Fruit fly (Drosophila melanogaster): ENCODE measurements around the gene Es2.

Gene Es2

dm6 chrX:8433709-8434108 is 27.6 kb upstream of the Es2 start, which contains the start of gene CG32712:
CG32712 (minus strand) TSS chrX:8433809.
- TF ChIP-seq CG9705 (GFP tag; optimal IDR thresholded peaks at IDR 0.05) (no peak), Rel (GFP tag; optimal IDR thresholded peaks at IDR 0.05) (no peak), Rel (tag; optimal IDR thresholded peaks at IDR 0.05) (no peak), CrebA (GFP tag; optimal IDR thresholded peaks at IDR 0.05; ENCODE audit: borderline replicate concordance) (no peak)

DNA sequence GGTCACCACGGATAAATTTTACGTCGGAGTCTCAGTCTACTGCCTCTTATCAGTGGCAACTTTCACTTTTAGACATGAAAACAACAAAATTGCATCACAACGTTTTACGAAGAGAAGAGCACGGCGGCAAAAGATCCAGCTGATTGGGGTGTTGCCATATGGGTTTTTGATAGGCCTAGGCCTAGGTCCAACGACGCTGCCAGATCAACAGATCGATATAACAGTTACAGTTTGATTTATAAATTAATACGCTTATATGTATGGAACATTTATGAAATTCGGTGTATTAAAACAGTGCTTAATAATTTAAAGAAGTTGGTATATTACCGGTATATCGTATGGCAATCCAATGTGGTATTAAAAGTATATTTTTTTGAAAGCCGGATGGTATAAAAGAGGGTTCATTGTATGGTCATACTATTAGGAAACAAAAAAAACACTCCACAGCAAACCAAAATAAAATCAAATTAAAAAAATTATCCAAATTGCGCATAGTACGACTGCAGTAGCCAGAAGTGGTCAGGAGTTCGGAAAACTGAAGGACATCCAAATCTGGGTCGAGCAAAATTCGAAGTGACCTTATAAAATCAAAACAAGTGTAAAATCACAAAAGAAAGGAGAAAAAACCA is 24.5 kb upstream of the Es2 start, which contains the start of gene CG1440:
TSS of gene CG1440 (plus strand) at position 402 of the 629 bp plus-strand sequence.
- peak; percentile 6 for TF ChIP-seq sv (GFP tag; optimal IDR thresholded peaks at IDR 0.05)
- peak; percentile 20 for TF ChIP-seq CG9705 (GFP tag; optimal IDR thresholded peaks at IDR 0.05)
- TF ChIP-seq woc (GFP tag; optimal IDR thresholded peaks at IDR 0.05), result no peak

DNA sequence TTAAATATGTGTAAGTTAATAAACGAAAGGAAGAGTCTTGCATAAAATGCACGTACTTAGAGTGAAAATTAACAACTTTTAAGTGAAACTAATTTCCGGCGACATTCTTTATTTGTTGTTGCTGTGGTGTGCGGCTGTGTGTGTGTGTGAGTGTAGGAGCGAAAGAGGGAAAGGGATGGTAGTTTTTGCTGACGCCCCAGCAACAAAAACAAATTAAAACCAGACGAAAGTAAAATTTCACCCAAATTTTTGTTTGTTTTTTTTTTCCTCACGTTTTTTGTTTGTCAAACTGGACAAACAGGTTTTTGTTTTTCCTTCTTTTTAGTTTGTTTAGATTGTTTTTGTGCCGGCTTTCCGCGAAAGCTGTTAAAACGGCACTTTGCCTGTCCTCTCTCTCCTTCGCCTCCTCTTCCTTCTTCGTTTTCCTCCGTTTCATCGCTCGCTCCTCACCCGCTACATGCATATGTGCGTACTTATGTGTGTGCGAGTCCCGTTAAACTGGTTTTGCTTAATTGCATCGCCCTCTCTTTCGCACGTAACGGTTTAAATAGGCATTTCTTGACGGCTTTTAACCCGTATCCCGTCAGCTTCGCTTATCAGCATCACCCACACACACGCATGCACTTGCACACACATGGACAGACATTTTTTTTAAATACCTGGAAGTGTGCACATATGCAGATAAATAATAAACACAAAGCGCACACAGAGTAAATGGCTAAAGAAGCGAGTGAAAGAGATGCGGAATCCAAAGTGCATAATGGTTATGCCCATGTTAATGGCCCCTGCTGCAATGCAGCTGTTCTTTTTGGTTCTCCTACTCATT is 23.8 kb upstream of the Es2 start, which contains the start of gene Miga:
TSS of gene Miga (minus strand) at position 536 of the 826 bp plus-strand sequence.
- TF ChIP-seq sv (GFP tag; optimal IDR thresholded peaks at IDR 0.05) (no peak), psq (GFP tag; optimal IDR thresholded peaks at IDR 0.05) (peak; percentile 84), Dif (GFP tag; optimal IDR thresholded peaks at IDR 0.05; ENCODE audit: partially characterized antibody) (no peak), GATAd (GFP tag; optimal IDR thresholded peaks at IDR 0.05) (no peak)

- no peak for TF ChIP-seq Rel (GFP tag; optimal IDR thresholded peaks at IDR 0.05)
- TF ChIP-seq Rel (tag; optimal IDR thresholded peaks at IDR 0.05), result peak; percentile 7
- TF ChIP-seq GATAd (GFP tag; optimal IDR thresholded peaks at IDR 0.05), result no peak
These were observed 19.1 kb upstream of the Es2 start, which contains the start of gene CG12123 for dm6 chrX:8442161-8442560. CG12123 (minus strand) TSS chrX:8442348.

DNA sequence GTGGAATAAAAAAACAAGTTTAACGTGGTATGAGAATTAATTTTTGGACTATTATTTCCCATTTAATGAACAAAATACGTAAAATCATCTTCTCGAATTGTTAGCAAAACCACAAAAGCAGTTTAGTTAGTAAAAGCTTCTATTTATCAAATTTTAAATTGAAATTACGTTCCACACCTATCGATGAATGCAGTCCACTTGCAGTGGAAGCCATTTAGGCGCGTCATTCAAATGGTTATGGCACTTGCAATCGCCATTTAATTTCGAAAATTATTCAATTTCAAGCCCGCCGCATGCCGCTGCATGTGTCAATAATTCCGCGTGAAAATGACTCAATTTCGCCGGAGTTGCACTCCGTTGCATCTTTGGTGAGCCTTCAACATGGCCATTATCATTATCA is 18.4 kb upstream of the Es2 start:
- TF ChIP-seq CG32264 (GFP tag; optimal IDR thresholded peaks at IDR 0.05), result no peak
- TF ChIP-seq Sp1 (GFP tag; optimal IDR thresholded peaks at IDR 0.05), result no peak
- peak; percentile 50 for TF ChIP-seq Myc (optimal IDR thresholded peaks at IDR 0.05)

- TF ChIP-seq Rel (GFP tag; optimal IDR thresholded peaks at IDR 0.05) (no peak), Rel (tag; optimal IDR thresholded peaks at IDR 0.05) (no peak), CG32264 (GFP tag; optimal IDR thresholded peaks at IDR 0.05) (no peak), br (GFP tag; optimal IDR thresholded peaks at IDR 0.05) (no peak), Hr78 (GFP tag; optimal IDR thresholded peaks at IDR 0.05) (no peak), dmrt93B (GFP tag; optimal IDR thresholded peaks at IDR 0.05) (no peak), woc (GFP tag; optimal IDR thresholded peaks at IDR 0.05) (no peak), CG9705 (GFP tag; optimal IDR thresholded peaks at IDR 0.05) (no peak), Mio (GFP tag; optimal IDR thresholded peaks at IDR 0.05) (no peak), Hnf4 (GFP tag; optimal IDR thresholded peaks at IDR 0.05) (no peak), sv (GFP tag; optimal IDR thresholded peaks at IDR 0.05) (no peak)
These were observed 17.0 kb upstream of the Es2 start for dm6 chrX:8444279-8444678.

dm6 chrX:8444883-8445572 is 16.3 kb upstream of the Es2 start:
- TF ChIP-seq Sp1 (GFP tag; optimal IDR thresholded peaks at IDR 0.05) (peak; percentile 9), CrebA (GFP tag; optimal IDR thresholded peaks at IDR 0.05; ENCODE audit: borderline replicate concordance) (no peak), br (GFP tag; optimal IDR thresholded peaks at IDR 0.05) (no peak), HLH106 (tag; optimal IDR thresholded peaks at IDR 0.05) (peak; percentile 5)

DNA sequence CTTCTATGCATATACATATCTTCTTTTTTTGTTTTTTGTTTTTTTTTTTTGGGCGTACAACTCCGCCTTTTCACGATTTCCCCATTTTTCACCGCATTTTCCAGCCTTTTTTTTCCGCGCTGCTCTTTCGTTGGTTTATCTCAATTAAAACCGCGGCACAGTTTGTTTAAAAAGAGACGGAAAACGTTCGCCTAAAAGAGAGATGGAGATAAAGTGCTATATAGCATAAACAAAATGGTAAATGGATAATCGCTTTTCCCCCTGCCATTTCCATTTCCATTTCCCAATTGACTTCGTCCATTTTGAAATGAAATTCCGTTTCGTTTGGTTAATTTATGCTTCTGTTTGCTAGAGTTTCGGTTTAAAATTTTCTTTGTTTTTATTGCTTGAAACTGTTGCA is 14.1 kb upstream of the Es2 start:
- TF ChIP-seq CG9705 (GFP tag; optimal IDR thresholded peaks at IDR 0.05), result no peak
- TF ChIP-seq Mio (GFP tag; optimal IDR thresholded peaks at IDR 0.05), result no peak
- TF ChIP-seq ey (GFP tag; optimal IDR thresholded peaks at IDR 0.05), result no peak
- no peak for TF ChIP-seq Dfd (GFP tag; optimal IDR thresholded peaks at IDR 0.05)
- TF ChIP-seq dl (GFP tag; optimal IDR thresholded peaks at IDR 0.05; ENCODE audit: insufficient read depth in 1 of 2, partially characterized antibody in 2 of 2), result no peak
- no peak for TF ChIP-seq CrebA (GFP tag; optimal IDR thresholded peaks at IDR 0.05; ENCODE audit: borderline replicate concordance)
- no peak for TF ChIP-seq brk (GFP tag; optimal IDR thresholded peaks at IDR 0.05)
- no peak for TF ChIP-seq Hnf4 (GFP tag; optimal IDR thresholded peaks at IDR 0.05)
- TF ChIP-seq jim (GFP tag; optimal IDR thresholded peaks at IDR 0.05), result no peak
- TF ChIP-seq fru (GFP tag; optimal IDR thresholded peaks at IDR 0.05), result no peak
- TF ChIP-seq OdsH (GFP tag; optimal IDR thresholded peaks at IDR 0.05), result no peak
- TF ChIP-seq Myc (optimal IDR thresholded peaks at IDR 0.05), result no peak
